Worm (Caenorhabditis elegans) whole organism, L3 larva: ENCODE results near the gene Y59E9AL.4.
"Not testable (repeated sequence)": the region's sequence is repeated elsewhere in the genome, so short reads cannot be mapped to it uniquely, and the experiment has no call there.

Experiments
- ama-1 ChIP-seq: fragments of 150-350 bp; optimal IDR thresholded peaks from 2 replicates; lab custom pipeline; 2018
- ceh-9 ChIP-seq: sonication (generic microtip); optimal IDR thresholded peaks from 2 replicates; lab custom pipeline; 2018; ENCODE audit warnings: missing biosample characterization, missing genetic modification characterization
- elt-3 ChIP-seq, 3 experiments: fragments of 150-350 bp in 1 of 3; sonication (generic microtip) in 2 of 3; optimal IDR thresholded peaks; 2 replicates in 2 of 3; 4 replicates in 1 of 3; lab custom pipeline; 2014 to 2017; ENCODE audit warnings: missing biosample characterization in 3 of 3, missing genetic modification characterization in 3 of 3
- fkh-10 ChIP-seq: sonication (generic microtip); optimal IDR thresholded peaks from 2 replicates; lab custom pipeline; 2017; ENCODE audit warnings: missing biosample characterization, missing genetic modification reagents, missing genetic modification characterization
- lin-39 ChIP-seq: fragments of 150-350 bp; optimal IDR thresholded peaks from 2 replicates; lab custom pipeline; 2018; ENCODE audit warnings: missing biosample characterization, missing genetic modification reagents, missing genetic modification characterization
- nfya-1 ChIP-seq: sonication (generic microtip); optimal IDR thresholded peaks from 2 replicates; lab custom pipeline; 2017; ENCODE audit warnings: missing genetic modification characterization, mild to moderate bottlenecking, missing compliant biosample characterization, antibody characterized with exemption, moderate library complexity; ENCODE audit not compliant: insufficient read depth
- nhr-12 ChIP-seq: fragments of 150-350 bp; optimal IDR thresholded peaks from 2 replicates; lab custom pipeline; 2014; ENCODE audit warnings: missing biosample characterization, missing genetic modification characterization
- nhr-237 ChIP-seq: fragments of 150-350 bp; optimal IDR thresholded peaks from 2 replicates; lab custom pipeline; 2014; ENCODE audit warnings: missing biosample characterization, missing genetic modification characterization
- nhr-77 ChIP-seq: fragments of 150-350 bp; optimal IDR thresholded peaks from 2 replicates; lab custom pipeline; 2014; ENCODE audit warnings: missing biosample characterization, missing genetic modification characterization
- pqm-1 ChIP-seq: fragments of 150-350 bp; optimal IDR thresholded peaks from 2 replicates; lab custom pipeline; 2017; ENCODE audit warnings: missing biosample characterization, missing genetic modification characterization, inconsistent platforms
- unc-39 ChIP-seq: sonication (generic microtip); optimal IDR thresholded peaks from 4 replicates; lab custom pipeline; 2017; ENCODE audit warnings: missing biosample characterization, missing genetic modification characterization
- unc-62 ChIP-seq: fragments of 150-350 bp; sonication (generic microtip); optimal IDR thresholded peaks from 4 replicates; lab custom pipeline; 2014; ENCODE audit warnings: missing biosample characterization, missing genetic modification reagents, missing genetic modification characterization
- ztf-4 ChIP-seq: fragments of 150-350 bp; optimal IDR thresholded peaks from 2 replicates; lab custom pipeline; 2014; ENCODE audit warnings: missing biosample characterization, missing genetic modification characterization

DNA sequence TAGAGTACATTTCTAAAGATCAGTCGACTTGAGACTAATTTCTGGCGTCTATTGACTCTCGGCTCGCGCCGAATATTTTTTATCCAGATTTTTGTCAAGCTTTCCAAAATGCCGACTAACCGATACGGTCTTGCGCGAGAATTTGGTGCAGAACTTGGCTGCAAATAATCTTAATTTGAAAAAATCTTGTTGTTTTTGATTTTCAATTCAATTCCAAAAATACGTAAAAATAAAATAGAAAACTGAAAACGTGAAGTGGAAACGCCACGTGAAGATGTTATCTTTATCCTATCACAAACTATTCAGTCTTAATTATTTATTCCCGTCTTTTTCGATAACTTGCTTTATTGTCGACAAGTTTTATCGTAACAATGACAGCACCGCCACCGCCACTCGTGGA lies 43.4 kb upstream of the Y59E9AL.4 start, which contains the start of gene ttbk-2.1:
- not testable (repeated sequence) for TF ChIP-seq ama-1 (lab: Kevin White, UChicago); nfya-1 (tag; lab: Kevin White, UChicago); unc-62 (GFP tag; lab: Kevin White, UChicago); fkh-10 (GFP tag; lab: Kevin White, UChicago); nhr-77; unc-39 (tag; lab: Kevin White, UChicago); nhr-237 (tag; lab: Kevin White, UChicago); lin-39 (tag; lab: Kevin White, UChicago); pqm-1 (tag; lab: Kevin White, UChicago); elt-3 (tag; optimal IDR thresholded peaks at IDR 0.05; lab: Kevin White, UChicago); nhr-12; ceh-9; ztf-4 (tag; lab: Kevin White, UChicago)
